Worm (Caenorhabditis elegans): ENCODE results near the gene gmap-1.

DNA sequence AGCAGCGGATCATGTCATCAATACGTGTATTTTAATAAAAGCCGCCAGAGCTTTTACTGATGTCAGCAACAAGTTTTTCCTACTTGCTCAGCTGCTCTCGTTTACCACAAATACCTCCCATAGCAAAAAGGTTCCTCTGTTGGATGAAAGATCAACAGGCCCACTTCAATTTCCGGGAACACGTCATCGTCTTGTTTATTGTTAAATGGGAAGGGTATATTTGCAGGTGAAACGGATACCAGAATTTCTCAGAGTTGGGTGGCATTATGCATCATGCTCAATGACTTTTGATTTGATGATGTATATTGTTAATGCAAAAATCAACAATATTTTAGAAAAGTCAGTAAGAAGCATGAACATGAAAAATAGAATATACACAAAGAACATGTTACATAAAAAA lies 16.4 kb upstream of the gmap-1 start:
- TF ChIP-seq fos-1 (tag; optimal IDR thresholded peaks at IDR 0.05): no peak
- no peak for TF ChIP-seq hmg-11 (tag; optimal IDR thresholded peaks at IDR 0.05)
- no peak for TF ChIP-seq zag-1 (tag; optimal IDR thresholded peaks at IDR 0.05)
- no peak for TF ChIP-seq eor-1 (tag; optimal IDR thresholded peaks at IDR 0.05)
- TF ChIP-seq aly-2 (tag; optimal IDR thresholded peaks at IDR 0.05): no peak
- no peak for TF ChIP-seq ZK546.5 (tag; optimal IDR thresholded peaks at IDR 0.05)
- no peak for TF ChIP-seq egl-5 (tag; optimal IDR thresholded peaks at IDR 0.05)
- no peak for TF ChIP-seq nfya-1 (tag; optimal IDR thresholded peaks at IDR 0.05; ENCODE audit: insufficient read depth)
- TF ChIP-seq skn-1 (tag; optimal IDR thresholded peaks at IDR 0.05): no peak
- TF ChIP-seq sea-2 (GFP tag; optimal IDR thresholded peaks at IDR 0.05): no peak
- TF ChIP-seq egl-27 (tag; optimal IDR thresholded peaks at IDR 0.05): no peak

Measured in whole organism, L3 larva.